Fruit fly (Drosophila melanogaster): ENCODE results near the gene CG6769.
A peak's percentile ranks its signal among the peaks of the same experiment; 100 is the strongest.

Gene CG6769

dm6 chrX:17880269-17880889 lies 19.6 kb downstream of the CG6769 start (continued):
- TF ChIP-seq HLH4C (GFP tag; IDR thresholded peaks at IDR 0.05; ENCODE audit: partially characterized antibody) (no peak), cwo (GFP tag; optimal IDR thresholded peaks at IDR 0.05) (peak; percentile 90), chn (GFP tag; optimal IDR thresholded peaks at IDR 0.05) (peak; percentile 94), Xbp1 (GFP tag; optimal IDR thresholded peaks at IDR 0.05) (peak; percentile 98), Dll (GFP tag; IDR thresholded peaks at IDR 0.05; ENCODE audit: partially characterized antibody) (no peak), CTCF (GFP tag; optimal IDR thresholded peaks at IDR 0.05) (peak; percentile 66), Neu2 (GFP tag; optimal IDR thresholded peaks at IDR 0.05; ENCODE audit: borderline replicate concordance) (no peak), Tbp (GFP tag; optimal IDR thresholded peaks at IDR 0.05) (no peak), her (GFP tag; optimal IDR thresholded peaks at IDR 0.05) (peak; percentile 90), stc (GFP tag; IDR thresholded peaks at IDR 0.05) (peak; percentile 93), CG10462 (GFP tag; optimal IDR thresholded peaks at IDR 0.05) (peak; percentile 89), Sry-β (GFP tag; optimal IDR thresholded peaks at IDR 0.05) (peak; percentile 14), Doc2 (GFP tag; IDR thresholded peaks at IDR 0.05) (peak; percentile 70; the same call in 1 of the 2 replicates), Dip2 (GFP tag; IDR thresholded peaks at IDR 0.05) (peak; percentile 50), Bdp1 (GFP tag; optimal IDR thresholded peaks at IDR 0.05) (peak; percentile 84), ato (GFP tag; IDR thresholded peaks at IDR 0.05; ENCODE audit: partially characterized antibody) (no peak), ftz-f1 (GFP tag; optimal IDR thresholded peaks at IDR 0.05) (peak; percentile 66), CG15601 (tag; optimal IDR thresholded peaks at IDR 0.05) (peak; percentile 92), fu2 (GFP tag; optimal IDR thresholded peaks at IDR 0.05) (peak; percentile 95), seq (GFP tag; IDR thresholded peaks at IDR 0.05) (peak; percentile 91), Deaf1 (tag; optimal IDR thresholded peaks at IDR 0.05) (peak; percentile 69), org-1 (GFP tag; optimal IDR thresholded peaks at IDR 0.05) (peak; percentile 94), ara (GFP tag; IDR thresholded peaks at IDR 0.05) (peak; percentile 94), schlank (tag; optimal IDR thresholded peaks at IDR 0.05) (peak; percentile 96), CG4820 (GFP tag; optimal IDR thresholded peaks at IDR 0.05) (peak; percentile 83), da (GFP tag; optimal IDR thresholded peaks at IDR 0.05) (peak; percentile 80), Hmr (GFP tag; optimal IDR thresholded peaks at IDR 0.05) (peak; percentile 96), CG17385 (GFP tag; optimal IDR thresholded peaks at IDR 0.05) (peak; percentile 93), zfh1 (GFP tag; IDR thresholded peaks at IDR 0.05) (peak; percentile 93), Mrtf (GFP tag; IDR thresholded peaks at IDR 0.05) (peak; percentile 94), Fer3 (tag; optimal IDR thresholded peaks at IDR 0.05) (peak; percentile 95), shn (GFP tag; optimal IDR thresholded peaks at IDR 0.05) (peak; percentile 89), zf30C (GFP tag; optimal IDR thresholded peaks at IDR 0.05) (no peak), gt (GFP tag; IDR thresholded peaks at IDR 0.05) (peak; percentile 79), Bgb (GFP tag; IDR thresholded peaks at IDR 0.05; ENCODE audit: partially characterized antibody) (no peak), fd64A (GFP tag; optimal IDR thresholded peaks at IDR 0.05) (peak; percentile 90), Asciz (GFP tag; optimal IDR thresholded peaks at IDR 0.05) (peak; percentile 83), CG3163 (GFP tag; optimal IDR thresholded peaks at IDR 0.05) (peak; percentile 72), CG6813 (GFP tag; optimal IDR thresholded peaks at IDR 0.05) (peak; percentile 88), vfl (GFP tag; optimal IDR thresholded peaks at IDR 0.05) (peak; percentile 93), CG8944 (GFP tag; optimal IDR thresholded peaks at IDR 0.05) (peak; percentile 95), lab (GFP tag; optimal IDR thresholded peaks at IDR 0.05) (peak; percentile 94), Sin3A (optimal IDR thresholded peaks at IDR 0.05) (no peak), CG2120 (GFP tag; optimal IDR thresholded peaks at IDR 0.05) (peak; percentile 98), wdn (GFP tag; IDR thresholded peaks at IDR 0.05) (peak; percentile 94), aop (GFP tag; IDR thresholded peaks at IDR 0.05) (peak; percentile 84), Gsc (GFP tag; IDR thresholded peaks at IDR 0.05) (peak; percentile 86), CG12071 (GFP tag; optimal IDR thresholded peaks at IDR 0.05) (peak; percentile 95), pb (GFP tag; optimal IDR thresholded peaks at IDR 0.05) (peak; percentile 88), Elba2 (GFP tag; optimal IDR thresholded peaks at IDR 0.05) (no peak), CG12104 (GFP tag; optimal IDR thresholded peaks at IDR 0.05) (peak; percentile 79)

Measured in whole organism, embryonic.